Fruit fly (Drosophila melanogaster): ENCODE results near the gene CG34447.

The CG34447 gene

dm6 chr2L:2375655-2376417 lies 44.0 kb downstream of the CG34447 start, which contains the start of gene Atxn7 (continued):
- TF ChIP-seq ttk (GFP tag; IDR thresholded peaks at IDR 0.05) (peak; percentile 70), CG9817 (tag; optimal IDR thresholded peaks at IDR 0.05) (peak; percentile 65), exex (tag; optimal IDR thresholded peaks at IDR 0.05) (peak; percentile 53), CG2875 (GFP tag; optimal IDR thresholded peaks at IDR 0.05) (peak; percentile 73), E2f1 (GFP tag; IDR thresholded peaks at IDR 0.05) (peak; percentile 36; the same call in 1 of the 2 replicates), CG3995 (GFP tag; optimal IDR thresholded peaks at IDR 0.05) (peak; percentile 92), CG2199 (GFP tag; IDR thresholded peaks at IDR 0.05) (no peak), CG2889 (GFP tag; IDR thresholded peaks at IDR 0.05) (no peak), abd-A (tag; optimal IDR thresholded peaks at IDR 0.05) (peak; percentile 24), pan (optimal IDR thresholded peaks at IDR 0.05) (no peak), pan (GFP tag; optimal IDR thresholded peaks at IDR 0.05 in 1 of 2, IDR thresholded peaks at IDR 0.05 in 1 of 2) (peak in 1 of 2 experiments; percentile 72), YL-1 (GFP tag; optimal IDR thresholded peaks at IDR 0.05) (peak; percentile 82), Hmr (GFP tag; optimal IDR thresholded peaks at IDR 0.05) (peak; percentile 74), CG17361 (GFP tag; IDR thresholded peaks at IDR 0.05) (peak; percentile 68; the same call in 2 of the 3 replicates), disco-r (GFP tag; optimal IDR thresholded peaks at IDR 0.05) (peak; percentile 33), Dp (GFP tag; optimal IDR thresholded peaks at IDR 0.05) (peak; percentile 29), Dip3 (GFP tag; optimal IDR thresholded peaks at IDR 0.05) (no peak), PHDP (tag; optimal IDR thresholded peaks at IDR 0.05) (peak; percentile 79), wor (GFP tag; IDR thresholded peaks at IDR 0.05) (0 out of 2 replicates have a peak, but pooled peaks have one; percentile 22), p53 (GFP tag; optimal IDR thresholded peaks at IDR 0.05) (peak; percentile 61), CG11398 (GFP tag; optimal IDR thresholded peaks at IDR 0.05) (peak; percentile 3), Pdp1 (GFP tag; optimal IDR thresholded peaks at IDR 0.05) (peak; percentile 24 to 89), row (GFP tag; IDR thresholded peaks at IDR 0.05) (peak; percentile 62), fu2 (GFP tag; optimal IDR thresholded peaks at IDR 0.05) (no peak), NC2β (GFP tag; optimal IDR thresholded peaks at IDR 0.05) (peak; percentile 80), NC2α (GFP tag; optimal IDR thresholded peaks at IDR 0.05) (peak; percentile 47), CG17328 (GFP tag; IDR thresholded peaks at IDR 0.05) (peak; percentile 69; the same call in 1 of the 2 replicates), MTF-1 (GFP tag; optimal IDR thresholded peaks at IDR 0.05; ENCODE audit: borderline replicate concordance) (peak; percentile 70), CG18599 (GFP tag; optimal IDR thresholded peaks at IDR 0.05) (peak; percentile 51), CG10321 (GFP tag; IDR thresholded peaks at IDR 0.05) (peak; percentile 93), Max (GFP tag; optimal IDR thresholded peaks at IDR 0.05) (peak; percentile 37), Rfx (GFP tag; IDR thresholded peaks at IDR 0.05) (peak; percentile 76), Sox102F (GFP tag; optimal IDR thresholded peaks at IDR 0.05) (peak; percentile 40), sr (GFP tag; IDR thresholded peaks at IDR 0.05) (peak; percentile 78), CG14965 (GFP tag; optimal IDR thresholded peaks at IDR 0.05; ENCODE audit: borderline replicate concordance) (no peak), crp (GFP tag; optimal IDR thresholded peaks at IDR 0.05) (peak; percentile 74 to 99), gsb (GFP tag; IDR thresholded peaks at IDR 0.05) (no peak), prd (optimal IDR thresholded peaks at IDR 0.05) (no peak), prd (GFP tag; IDR thresholded peaks at IDR 0.05) (no peak; the same call in 2 of the 3 replicates), CG13424 (tag; optimal IDR thresholded peaks at IDR 0.05) (peak; percentile 44), slbo (GFP tag; IDR thresholded peaks at IDR 0.05) (peak; percentile 38; the same call in 1 of the 2 replicates), dpn (GFP tag; optimal IDR thresholded peaks at IDR 0.05) (peak in 1 of 2 experiments; percentile 57), CG9932 (GFP tag; IDR thresholded peaks at IDR 0.05) (peak; percentile 52), Blimp-1 (GFP tag; optimal IDR thresholded peaks at IDR 0.05) (peak; percentile 41), CG1233 (GFP tag; optimal IDR thresholded peaks at IDR 0.05) (peak; percentile 72), CG12071 (GFP tag; optimal IDR thresholded peaks at IDR 0.05) (peak; percentile 62), Doc2 (GFP tag; IDR thresholded peaks at IDR 0.05) (no peak), CG1024 (GFP tag; IDR thresholded peaks at IDR 0.05) (0 out of 2 replicates have a peak, but pooled peaks have one; percentile 21), CG16863 (GFP tag; optimal IDR thresholded peaks at IDR 0.05) (peak; percentile 31)

Measured in whole organism, embryonic.